Worm (Caenorhabditis elegans) whole organism, young adult: ENCODE measurements around the gene garr-1.

Experiments
- ets-4 ChIP-seq: fragments of 200-800 bp; sonication (Bioruptor generic); optimal IDR thresholded peaks from 2 replicates; lab custom pipeline; 2018; ENCODE audit warnings: mild to moderate bottlenecking, missing genetic modification characterization, missing compliant biosample characterization
- tbp1 ChIP-seq: fragments of 200-800 bp; sonication (Bioruptor generic); optimal IDR thresholded peaks from 2 replicates; lab custom pipeline; 2018; ENCODE audit warnings: mild to moderate bottlenecking, missing genetic modification characterization, missing compliant biosample characterization
- ztf-22 ChIP-seq: fragments of 200-800 bp; sonication (Bioruptor generic); optimal IDR thresholded peaks from 2 replicates; lab custom pipeline; 2018; ENCODE audit warnings: mild to moderate bottlenecking, missing genetic modification characterization, moderate library complexity, missing compliant biosample characterization

ce11 chrIV:445377-445776 lies 19.4 kb downstream of the garr-1 start, which contains the start of gene dpm-1:
- TF ChIP-seq ztf-22 (GFP tag; lab: Kevin White, UChicago): no peak
- no peak for TF ChIP-seq ets-4 (GFP tag; lab: Kevin White, UChicago)
- TF ChIP-seq tbp1 (GFP tag; lab: Kevin White, UChicago): no peak
